Fruit fly (Drosophila melanogaster): ENCODE results near the gene Hsc70-4.

Gene Hsc70-4

dm6 chr3R:15242186-15243045 is at the start of gene Hsc70-4, which contains the start of gene tefu:
Gene Hsc70-4, plus strand, starts transcription at chr3R:15242687.
Gene tefu, minus strand, starts transcription at chr3R:15242236.
- TF ChIP-seq noc (tag; optimal IDR thresholded peaks at IDR 0.05) = no peak

dm6 chr3R:15196134-15197034 is 46.1 kb upstream of the Hsc70-4 start, which contains the start of the genes Kpc1 and CG42542:
Gene Kpc1, minus strand, starts transcription at chr3R:15196210.
Gene CG42542, plus strand, starts transcription at chr3R:15196598.
- TF ChIP-seq noc (tag; optimal IDR thresholded peaks at IDR 0.05) = peak; percentile 32

dm6 chr3R:15197373-15197772 is 45.1 kb upstream of the Hsc70-4 start:
- no peak for TF ChIP-seq noc (tag; optimal IDR thresholded peaks at IDR 0.05)

dm6 chr3R:15198052-15198793 is 44.3 kb upstream of the Hsc70-4 start:
- peak; percentile 82 for TF ChIP-seq noc (tag; optimal IDR thresholded peaks at IDR 0.05)

- no peak for TF ChIP-seq noc (tag; optimal IDR thresholded peaks at IDR 0.05)
These were observed 37.3 kb upstream of the Hsc70-4 start for dm6 chr3R:15205223-15205622.

dm6 chr3R:15206273-15206672 is 36.2 kb upstream of the Hsc70-4 start, which contains the start of gene Spn88Ea:
Gene Spn88Ea, minus strand, starts transcription at chr3R:15206447.
- no peak for TF ChIP-seq noc (tag; optimal IDR thresholded peaks at IDR 0.05)

- TF ChIP-seq noc (tag; optimal IDR thresholded peaks at IDR 0.05) = peak; percentile 36
These were observed 33.6 kb upstream of the Hsc70-4 start, which contains the start of the genes Spn88Eb and Mau2 for dm6 chr3R:15208712-15209499. Gene Spn88Eb, minus strand, starts transcription at chr3R:15208762. Gene Mau2, plus strand, starts transcription at chr3R:15209204.

- peak; percentile 57 for TF ChIP-seq noc (tag; optimal IDR thresholded peaks at IDR 0.05)
These were observed 29.0 kb upstream of the Hsc70-4 start, which contains the start of the genes CG6654 and CG4210 for dm6 chr3R:15213362-15213989. Gene CG6654, minus strand, starts transcription at chr3R:15213658. Gene CG4210, plus strand, starts transcription at chr3R:15213974.

dm6 chr3R:15218824-15219576 is 23.5 kb upstream of the Hsc70-4 start, which contains the start of the genes SIDL and CG12241:
Gene SIDL, minus strand, starts transcription at chr3R:15218874.
Gene CG12241, plus strand, starts transcription at chr3R:15219256.
- TF ChIP-seq noc (tag; optimal IDR thresholded peaks at IDR 0.05) = peak; percentile 73

dm6 chr3R:15222973-15223372 is 19.5 kb upstream of the Hsc70-4 start, which contains the start of gene Polr2G:
Gene Polr2G, minus strand, starts transcription at chr3R:15223180.
- no peak for TF ChIP-seq noc (tag; optimal IDR thresholded peaks at IDR 0.05)

dm6 chr3R:15225279-15225730 is 17.2 kb upstream of the Hsc70-4 start, which contains the start of the genes CG31344 and Caf1-55:
Gene CG31344, minus strand, starts transcription at chr3R:15225329.
Gene Caf1-55, plus strand, starts transcription at chr3R:15225576.
- no peak for TF ChIP-seq noc (tag; optimal IDR thresholded peaks at IDR 0.05)

- peak; percentile 100 for TF ChIP-seq noc (tag; optimal IDR thresholded peaks at IDR 0.05)
These were observed 13.1 kb upstream of the Hsc70-4 start, which contains the start of the genes Art3 and mRpS10 for dm6 chr3R:15229329-15229876. Gene Art3, minus strand, starts transcription at chr3R:15229408. Gene mRpS10, plus strand, starts transcription at chr3R:15229665.
